Worm (Caenorhabditis elegans) whole organism, young adult: ENCODE measurements around the gene R05A10.3.
A peak's percentile ranks its signal among the peaks of the same experiment; 100 is the strongest.

Experiments
- athp-1 ChIP-seq: sonication (generic microtip); optimal IDR thresholded peaks from 2 replicates; lab custom pipeline; 2017; ENCODE audit warnings: mild to moderate bottlenecking, missing genetic modification characterization, missing compliant biosample characterization
- dox-1 ChIP-seq: fragments of 200-800 bp; sonication (Bioruptor generic); IDR thresholded peaks from 2 replicates; pipeline ENCODE4 v1.3.6; 2022; ENCODE audit warnings: missing genetic modification reagents, missing genetic modification characterization, missing compliant biosample characterization

- TF ChIP-seq dox-1 (GFP tag; lab: Robert Waterston, UW): 0 out of 2 replicates have a peak, but pooled peaks have one; percentile 20
- no peak for TF ChIP-seq athp-1 (tag; lab: Kevin White, UChicago)
Measured at ce11 chrIV:14219714-14220113, 43.4 kb upstream of the R05A10.3 start, which contains the start of gene sqrd-1.
